Worm (Caenorhabditis elegans) whole organism, late embryonic: Measurements from ENCODE around the gene R11E3.19.

Source experiments
- hlh-13 ChIP-seq: fragments of 200-800 bp; sonication (Bioruptor generic); optimal IDR thresholded peaks from 2 replicates; lab custom pipeline; 2018; ENCODE audit warnings: mild to moderate bottlenecking, missing genetic modification characterization, missing compliant biosample characterization
- pat-9 ChIP-seq: fragments of 200-800 bp; sonication (Bioruptor generic); optimal IDR thresholded peaks from 2 replicates; lab custom pipeline; 2018; ENCODE audit warnings: mild to moderate bottlenecking, missing genetic modification characterization, moderate library complexity, missing compliant biosample characterization
- pha-4 ChIP-seq: fragments of 150-350 bp; optimal IDR thresholded peaks from 2 replicates; lab custom pipeline; 2018; ENCODE audit warnings: missing biosample characterization, missing genetic modification reagents, missing genetic modification characterization

ce11 chrIV:4737258-4737657 lies 38.6 kb downstream of the R11E3.19 start, which contains the start of gene fbxb-78:
- TF ChIP-seq hlh-13 (GFP tag; lab: Kevin White, UChicago) (no peak), pat-9 (no peak), pha-4 (tag; lab: Kevin White, UChicago) (no peak)
